Fruit fly (Drosophila melanogaster) whole organism, pupa: ENCODE results near the gene CG43093.

Experiments
- CG10348 ChIP-seq: fragments of 200-800 bp; sonication (Bioruptor generic); IDR thresholded peaks from 2 replicates; pipeline ENCODE4 v1.3.6; 2022; ENCODE audit warnings: missing biosample characterization, missing genetic modification characterization
- CG12605 ChIP-seq: fragments of 200-800 bp; sonication (Bioruptor generic); IDR thresholded peaks from 2 replicates; pipeline ENCODE4 v1.3.6; 2022; ENCODE audit warnings: missing biosample characterization, missing genetic modification characterization
- CG13204 ChIP-seq: fragments of 200-800 bp; sonication (Bioruptor generic); optimal IDR thresholded peaks from 2 replicates; lab custom pipeline; 2018; ENCODE audit warnings: missing biosample characterization, mild to moderate bottlenecking, missing genetic modification characterization, moderate library complexity
- CG14655 ChIP-seq: fragments of 200-800 bp; sonication (Bioruptor generic); optimal IDR thresholded peaks from 3 replicates; lab custom pipeline; 2017; ENCODE audit warnings: mild to moderate bottlenecking, missing biosample characterization, missing genetic modification reagents, missing genetic modification characterization
- CG15710 ChIP-seq: fragments of 200-800 bp; sonication (Bioruptor generic); optimal IDR thresholded peaks from 2 replicates; lab custom pipeline; 2018; ENCODE audit warnings: missing biosample characterization, mild to moderate bottlenecking, missing genetic modification characterization, moderate library complexity
- CG17806 ChIP-seq: fragments of 200-800 bp; sonication (Bioruptor generic); optimal IDR thresholded peaks from 2 replicates; lab custom pipeline; 2018; ENCODE audit warnings: missing biosample characterization, mild to moderate bottlenecking, missing genetic modification characterization, moderate library complexity
- CG32121 ChIP-seq: fragments of 200-800 bp; sonication (Bioruptor generic); IDR thresholded peaks from 2 replicates; pipeline ENCODE4 v1.3.6; 2022; ENCODE audit warnings: missing biosample characterization, missing genetic modification characterization
- CG34367 ChIP-seq: fragments of 200-800 bp; sonication (Bioruptor generic); optimal IDR thresholded peaks from 2 replicates; lab custom pipeline; 2018; ENCODE audit warnings: missing biosample characterization, mild to moderate bottlenecking, missing genetic modification characterization
- CG4496 ChIP-seq: fragments of 200-800 bp; sonication (Bioruptor generic); IDR thresholded peaks from 3 replicates; pipeline ENCODE4 v1.3.6; 2022; ENCODE audit warnings: missing biosample characterization, missing genetic modification characterization
- CG8159 ChIP-seq: fragments of 200-800 bp; sonication (Bioruptor generic); optimal IDR thresholded peaks from 3 replicates; lab custom pipeline; 2018; ENCODE audit warnings: missing biosample characterization, mild to moderate bottlenecking, missing genetic modification characterization, moderate library complexity
- CG8301 ChIP-seq: fragments of 200-800 bp; sonication (Bioruptor generic); optimal IDR thresholded peaks from 2 replicates; lab custom pipeline; 2018; ENCODE audit warnings: missing biosample characterization, mild to moderate bottlenecking, missing genetic modification characterization
- CG9948 ChIP-seq: fragments of 200-800 bp; sonication (Bioruptor generic); optimal IDR thresholded peaks from 2 replicates; lab custom pipeline; 2018; ENCODE audit warnings: missing biosample characterization, mild to moderate bottlenecking, missing genetic modification characterization, moderate library complexity
- D1 ChIP-seq: fragments of 200-800 bp; sonication (Bioruptor generic); optimal IDR thresholded peaks from 2 replicates; lab custom pipeline; 2018; ENCODE audit warnings: missing biosample characterization, mild to moderate bottlenecking, missing genetic modification characterization, moderate library complexity
- EcR ChIP-seq: fragments of 200-800 bp; sonication (Bioruptor generic); optimal IDR thresholded peaks from 3 replicates; lab custom pipeline; 2019; ENCODE audit warnings: missing biosample characterization, missing genetic modification characterization, mild to moderate bottlenecking, moderate library complexity, missing genetic modification reagents
- Ets98B ChIP-seq: fragments of 200-800 bp; sonication (Bioruptor generic); IDR thresholded peaks from 2 replicates; pipeline ENCODE4 v1.3.6; 2022; ENCODE audit warnings: missing biosample characterization, missing genetic modification characterization
- Pif1A ChIP-seq: fragments of 200-800 bp; sonication (Bioruptor generic); optimal IDR thresholded peaks from 3 replicates; lab custom pipeline; 2016; ENCODE audit warnings: missing biosample characterization, missing genetic modification characterization
- Pif1B ChIP-seq: fragments of 200-800 bp; sonication (Bioruptor generic); optimal IDR thresholded peaks from 3 replicates; lab custom pipeline; 2016; ENCODE audit warnings: missing biosample characterization, missing genetic modification characterization
- Snoo ChIP-seq: fragments of 200-800 bp; sonication (Bioruptor generic); optimal IDR thresholded peaks from 3 replicates; lab custom pipeline; 2017; ENCODE audit warnings: missing biosample characterization, mild to moderate bottlenecking, missing genetic modification characterization, inconsistent platforms
- fd96Ca ChIP-seq: fragments of 200-800 bp; sonication (Bioruptor generic); IDR thresholded peaks from 3 replicates; pipeline ENCODE4 v1.3.6; 2022; ENCODE audit warnings: missing biosample characterization, missing genetic modification characterization
- gl ChIP-seq: fragments of 200-800 bp; sonication (Bioruptor generic); optimal IDR thresholded peaks from 2 replicates; lab custom pipeline; 2018; ENCODE audit warnings: missing biosample characterization, mild to moderate bottlenecking, missing genetic modification characterization
- rn ChIP-seq: fragments of 200-800 bp; sonication (Bioruptor generic); IDR thresholded peaks from 2 replicates; pipeline ENCODE4 v1.3.6; 2022; ENCODE audit warnings: missing biosample characterization, missing genetic modification characterization

The CG43093 gene

DNA sequence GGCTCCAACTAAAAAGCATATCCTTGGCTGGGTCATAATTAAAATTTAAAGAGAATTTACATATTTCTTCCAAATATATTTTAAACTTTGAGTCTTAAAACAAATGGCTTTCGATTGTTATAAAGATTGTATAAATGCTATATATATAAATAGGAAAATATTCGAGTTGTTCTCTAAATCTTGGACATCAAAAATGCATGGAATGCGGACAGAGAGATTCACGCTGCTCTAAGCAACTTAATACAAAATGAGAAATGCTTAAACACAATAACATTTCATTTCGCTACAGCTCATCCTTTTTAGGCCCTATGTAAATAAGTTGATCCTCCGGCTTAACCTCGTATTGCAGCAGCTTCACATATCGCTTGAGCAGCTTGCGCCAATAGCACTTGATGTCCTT lies 21.2 kb downstream of the CG43093 start, which contains the start of gene CG31139:
TSS of gene CG31139 (minus strand) at position 101 of the 400 bp plus-strand sequence.
- TF ChIP-seq Pif1A (GFP tag; lab: Kevin White, UChicago) (no peak), CG34367 (tag; lab: Kevin White, UChicago) (no peak), CG4496 (GFP tag; lab: Robert Waterston, UW) (no peak), CG15710 (tag; lab: Kevin White, UChicago) (no peak), D1 (tag; lab: Kevin White, UChicago) (no peak), fd96Ca (GFP tag; lab: Robert Waterston, UW) (no peak), CG9948 (tag; lab: Kevin White, UChicago) (no peak), CG13204 (GFP tag; lab: Kevin White, UChicago) (no peak), CG10348 (GFP tag; lab: Robert Waterston, UW) (no peak), CG8159 (tag; lab: Kevin White, UChicago) (no peak), CG32121 (GFP tag; lab: Robert Waterston, UW) (no peak)

DNA sequence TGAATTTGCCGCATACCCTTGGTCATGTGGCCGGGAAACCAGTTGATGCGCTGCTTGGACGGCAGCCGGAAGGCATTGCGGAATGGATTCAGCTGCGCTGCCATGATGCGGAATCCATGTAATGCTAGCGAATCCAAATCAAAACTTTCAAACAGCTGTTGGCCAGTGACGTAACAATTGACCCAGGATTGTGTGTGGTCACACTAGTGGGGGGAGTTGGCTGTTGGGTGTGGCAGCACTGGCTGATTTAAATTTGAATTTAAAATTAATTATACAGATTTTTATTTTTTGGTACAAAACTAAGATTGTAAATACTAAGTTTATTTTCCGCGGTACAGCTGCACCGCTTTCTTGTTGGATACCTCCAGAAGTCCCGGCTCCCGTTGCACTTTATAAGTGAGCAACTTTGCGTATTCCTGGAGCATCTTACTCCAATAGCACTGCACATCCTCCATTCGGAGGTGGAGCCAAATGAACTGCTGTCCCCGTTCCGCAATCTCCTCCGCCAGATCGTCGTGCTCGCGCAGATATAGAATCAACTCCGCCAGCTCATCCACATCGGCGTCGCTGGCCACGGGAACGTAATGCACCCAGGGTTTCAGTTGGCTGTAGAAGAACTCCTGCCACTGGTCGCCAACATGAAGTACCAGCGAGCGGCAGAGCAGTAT lies 22.6 kb downstream of the CG43093 start, which contains the start of gene CG17141:
TSS of gene CG17141 (minus strand) at position 177 of the 668 bp plus-strand sequence.
- TF ChIP-seq CG4496 (GFP tag; lab: Robert Waterston, UW) = no peak
- no peak for TF ChIP-seq CG17806
- TF ChIP-seq CG8301 (tag; lab: Kevin White, UChicago) = no peak
- no peak for TF ChIP-seq CG10348 (GFP tag; lab: Robert Waterston, UW)
- no peak for TF ChIP-seq CG12605 (GFP tag; lab: Robert Waterston, UW)
- no peak for TF ChIP-seq Pif1B (GFP tag; lab: Kevin White, UChicago)
- no peak for TF ChIP-seq Snoo (tag; lab: Kevin White, UChicago)
- no peak for TF ChIP-seq CG13204 (GFP tag; lab: Kevin White, UChicago)
- TF ChIP-seq Ets98B = no peak
- TF ChIP-seq rn (GFP tag; lab: Robert Waterston, UW) = no peak
- TF ChIP-seq CG34367 (tag; lab: Kevin White, UChicago) = no peak
- no peak for TF ChIP-seq EcR (GFP tag; lab: Kevin White, UChicago)
- TF ChIP-seq Pif1A (GFP tag; lab: Kevin White, UChicago) = no peak
- TF ChIP-seq CG15710 (tag; lab: Kevin White, UChicago) = no peak
- no peak for TF ChIP-seq CG32121 (GFP tag; lab: Robert Waterston, UW)

DNA sequence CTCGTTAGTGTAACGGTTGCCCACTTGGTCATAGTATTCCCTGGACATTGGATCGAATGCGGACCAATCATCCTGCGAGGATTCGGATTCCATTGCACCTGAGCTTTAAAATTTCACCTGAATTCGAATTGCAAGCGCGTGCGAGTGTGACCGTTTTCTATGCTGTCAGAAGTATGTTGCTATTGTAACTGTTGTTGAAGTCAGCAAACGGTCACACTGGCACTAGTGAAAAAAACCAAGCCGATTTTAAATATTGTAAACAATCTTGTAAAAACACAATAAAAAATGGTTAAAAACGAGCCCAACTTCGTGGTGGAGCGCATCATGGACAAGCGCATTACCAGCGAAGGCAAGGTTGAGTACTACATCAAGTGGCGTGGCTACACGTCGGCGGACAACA lies 24.7 kb downstream of the CG43093 start, which contains the start of the genes vret and HP1c:
TSS of gene vret (minus strand) at position 150 of the 400 bp plus-strand sequence.
TSS of gene HP1c (plus strand) at position 189 of the 400 bp plus-strand sequence.
- TF ChIP-seq CG13204 (GFP tag; lab: Kevin White, UChicago) = no peak
- no peak for TF ChIP-seq Snoo (tag; lab: Kevin White, UChicago)
- TF ChIP-seq CG4496 (GFP tag; lab: Robert Waterston, UW) = no peak
- TF ChIP-seq CG32121 (GFP tag; lab: Robert Waterston, UW) = no peak

dm6 chr3R:22740930-22741329 lies 29.2 kb downstream of the CG43093 start, which contains the start of the genes Dcr-1 and CG6985:
Gene Dcr-1 (minus strand): TSS chr3R:22741091.
Gene CG6985 (plus strand): TSS chr3R:22741150.
- no peak for TF ChIP-seq CG8159 (tag; lab: Kevin White, UChicago)
- TF ChIP-seq rn (GFP tag; lab: Robert Waterston, UW) = no peak
- no peak for TF ChIP-seq CG14655
- no peak for TF ChIP-seq Pif1B (GFP tag; lab: Kevin White, UChicago)
- TF ChIP-seq EcR (GFP tag; lab: Kevin White, UChicago) = no peak
- no peak for TF ChIP-seq D1 (tag; lab: Kevin White, UChicago)
- no peak for TF ChIP-seq CG9948 (tag; lab: Kevin White, UChicago)
- TF ChIP-seq CG4496 (GFP tag; lab: Robert Waterston, UW) = no peak
- no peak for TF ChIP-seq CG8301 (tag; lab: Kevin White, UChicago)
- TF ChIP-seq CG12605 (GFP tag; lab: Robert Waterston, UW) = no peak
- TF ChIP-seq Ets98B = no peak
- TF ChIP-seq CG17806 = no peak
- TF ChIP-seq gl (tag; lab: Kevin White, UChicago) = no peak
- no peak for TF ChIP-seq Snoo (tag; lab: Kevin White, UChicago)

DNA sequence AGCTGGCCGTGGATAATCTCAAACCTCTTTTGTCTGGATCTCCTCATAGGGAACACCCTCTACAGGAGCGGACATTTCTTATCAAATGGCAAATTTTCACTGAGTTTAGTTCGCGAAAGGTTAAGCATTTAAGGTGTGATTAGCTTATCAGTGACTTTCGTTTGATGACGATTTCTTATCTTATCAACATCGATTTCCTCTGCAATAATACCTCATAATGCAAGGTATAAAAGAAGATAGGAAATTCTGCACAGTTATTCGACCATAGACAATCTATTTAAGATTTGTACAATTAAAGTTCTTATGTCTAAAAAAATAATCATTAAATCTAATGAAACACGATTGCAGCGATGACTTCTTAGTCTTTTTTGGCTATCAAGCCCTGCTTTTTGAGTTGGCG lies 36.4 kb downstream of the CG43093 start, which contains the start of gene Takl2:
TSS of gene Takl2 (minus strand) at position 101 of the 400 bp plus-strand sequence.
- TF ChIP-seq CG8301 (tag; lab: Kevin White, UChicago) = no peak
- TF ChIP-seq EcR (GFP tag; lab: Kevin White, UChicago) = no peak
- no peak for TF ChIP-seq CG17806
- TF ChIP-seq D1 (tag; lab: Kevin White, UChicago) = no peak
- no peak for TF ChIP-seq CG14655
- no peak for TF ChIP-seq CG4496 (GFP tag; lab: Robert Waterston, UW)
- no peak for TF ChIP-seq CG32121 (GFP tag; lab: Robert Waterston, UW)
- TF ChIP-seq CG12605 (GFP tag; lab: Robert Waterston, UW) = no peak
- no peak for TF ChIP-seq CG15710 (tag; lab: Kevin White, UChicago)
- no peak for TF ChIP-seq CG34367 (tag; lab: Kevin White, UChicago)

DNA sequence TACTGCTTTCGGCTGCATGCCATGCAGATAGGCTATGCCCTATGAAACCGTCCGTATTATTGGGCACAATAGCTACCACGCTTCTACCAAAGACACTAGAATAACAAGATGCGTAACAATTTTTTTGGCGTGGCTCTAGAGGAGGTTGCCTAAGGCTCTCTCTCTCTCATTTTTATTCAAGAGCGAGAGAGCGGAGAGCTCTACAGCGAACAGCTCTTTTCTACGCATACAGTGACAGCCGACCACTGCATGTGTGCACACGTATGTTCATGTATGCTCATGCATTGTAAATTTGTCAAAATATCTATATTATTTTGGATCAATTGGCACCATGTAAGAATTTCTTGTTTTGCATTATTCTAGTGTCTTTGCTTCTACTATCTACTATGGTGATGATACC lies 37.1 kb downstream of the CG43093 start:
- TF ChIP-seq CG8301 (tag; lab: Kevin White, UChicago) (no peak), CG34367 (tag; lab: Kevin White, UChicago) (no peak), Ets98B (no peak), Snoo (tag; lab: Kevin White, UChicago) (no peak), D1 (tag; lab: Kevin White, UChicago) (no peak), gl (tag; lab: Kevin White, UChicago) (no peak), Pif1B (GFP tag; lab: Kevin White, UChicago) (no peak), EcR (GFP tag; lab: Kevin White, UChicago) (no peak)
